Worm (Caenorhabditis elegans): ENCODE results near the gene dsl-3.
A peak's percentile ranks its signal among the peaks of the same experiment; 100 is the strongest.

dsl-3 gene

ce11 chrIV:1601357-1601756, 8.7 kb upstream of the dsl-3 start, which contains the start of gene set-23:
Gene set-23 (plus strand): TSS chrIV:1601657.
- TF ChIP-seq hlh-17 (GFP tag; optimal IDR thresholded peaks at IDR 0.05; ENCODE audit: borderline replicate concordance), result no peak
- no peak for TF ChIP-seq lin-15B (tag; optimal IDR thresholded peaks at IDR 0.05)
- no peak for TF ChIP-seq unc-130 (tag; optimal IDR thresholded peaks at IDR 0.05)
- no peak for TF ChIP-seq egl-27 (tag; optimal IDR thresholded peaks at IDR 0.05)
- no peak for TF ChIP-seq zag-1 (tag; optimal IDR thresholded peaks at IDR 0.05)
- TF ChIP-seq mef-2 (tag; optimal IDR thresholded peaks at IDR 0.05), result no peak
- TF ChIP-seq fkh-4 (tag; optimal IDR thresholded peaks at IDR 0.05; ENCODE audit: borderline replicate concordance), result no peak
- TF ChIP-seq snu-23 (GFP tag; optimal IDR thresholded peaks at IDR 0.05), result no peak
- no peak for TF ChIP-seq lin-13 (GFP tag; optimal IDR thresholded peaks at IDR 0.05)
- TF ChIP-seq nhr-47 (tag; optimal IDR thresholded peaks at IDR 0.05), result no peak

- no peak for TF ChIP-seq nhr-47 (tag; optimal IDR thresholded peaks at IDR 0.05)
Measured at ce11 chrIV:1602936-1603457, 7.1 kb upstream of the dsl-3 start.

ce11 chrIV:1605276-1605762, 4.8 kb upstream of the dsl-3 start, which contains the start of gene Y41D4B.11:
Gene Y41D4B.11 (plus strand): TSS chrIV:1605712.
- no peak for TF ChIP-seq unc-98 (GFP tag; IDR thresholded peaks at IDR 0.05)
- TF ChIP-seq F16B12.6 (tag; optimal IDR thresholded peaks at IDR 0.05), result no peak
- TF ChIP-seq tlp-1 (tag; optimal IDR thresholded peaks at IDR 0.05), result no peak
- TF ChIP-seq alr-1 (tag; optimal IDR thresholded peaks at IDR 0.05; ENCODE audit: borderline replicate concordance), result no peak
- TF ChIP-seq lin-13 (GFP tag; optimal IDR thresholded peaks at IDR 0.05), result no peak
- TF ChIP-seq grh-1 (GFP tag; IDR thresholded peaks at IDR 0.05), result no peak
- no peak for TF ChIP-seq sptf-1 (tag; optimal IDR thresholded peaks at IDR 0.05)
- TF ChIP-seq lir-3 (tag; optimal IDR thresholded peaks at IDR 0.05; ENCODE audit: poor library complexity), result no peak
- no peak for TF ChIP-seq nhr-76 (tag; optimal IDR thresholded peaks at IDR 0.05)
- no peak for TF ChIP-seq pqm-1 (tag; optimal IDR thresholded peaks at IDR 0.05)
- no peak for TF ChIP-seq lin-14 (GFP tag; optimal IDR thresholded peaks at IDR 0.05)
- no peak for TF ChIP-seq C04F5.9 (tag; optimal IDR thresholded peaks at IDR 0.05)
- TF ChIP-seq nhr-77 (tag; optimal IDR thresholded peaks at IDR 0.05), result no peak
- no peak for TF ChIP-seq mep-1 (tag; optimal IDR thresholded peaks at IDR 0.05)
- TF ChIP-seq Y116A8C.19 (tag; optimal IDR thresholded peaks at IDR 0.05; ENCODE audit: borderline replicate concordance), result no peak
- TF ChIP-seq fkh-8 (tag; optimal IDR thresholded peaks at IDR 0.05), result no peak
- no peak for TF ChIP-seq nhr-237 (tag; optimal IDR thresholded peaks at IDR 0.05)
- TF ChIP-seq unc-30 (tag; optimal IDR thresholded peaks at IDR 0.05), result no peak
- TF ChIP-seq mab-9 (GFP tag; IDR thresholded peaks at IDR 0.05), result no peak
- no peak for TF ChIP-seq zip-4 (GFP tag; optimal IDR thresholded peaks at IDR 0.05)

- TF ChIP-seq nhr-237 (tag; optimal IDR thresholded peaks at IDR 0.05) (no peak), lin-35 (GFP tag; optimal IDR thresholded peaks at IDR 0.05) (peak in 1 of 2 experiments; percentile 19), efl-1 (optimal IDR thresholded peaks at IDR 0.05) (no peak), efl-1 (GFP tag; optimal IDR thresholded peaks at IDR 0.05 in 1 of 2) (peak in 1 of 2 experiments; percentile 51), blmp-1 (tag; optimal IDR thresholded peaks at IDR 0.05) (peak; percentile 47)
Measured at ce11 chrIV:1613592-1613991, 3.5 kb downstream of the dsl-3 start, which contains the start of gene nhr-122. Gene nhr-122 (plus strand): TSS chrIV:1613892.

- no peak for TF ChIP-seq efl-1 (optimal IDR thresholded peaks at IDR 0.05)
- peak in 1 of 2 experiments; percentile 62 for TF ChIP-seq efl-1 (GFP tag; optimal IDR thresholded peaks at IDR 0.05 in 1 of 2)
- no peak for TF ChIP-seq elt-3 (tag; optimal IDR thresholded peaks at IDR 0.05)
- no peak for TF ChIP-seq rnt-1 (tag; optimal IDR thresholded peaks at IDR 0.05)
- no peak for TF ChIP-seq skn-1 (tag; optimal IDR thresholded peaks at IDR 0.05)
- TF ChIP-seq elt-2 (tag; optimal IDR thresholded peaks at IDR 0.05), result no peak
- no peak for TF ChIP-seq lin-15B (tag; optimal IDR thresholded peaks at IDR 0.05)
- TF ChIP-seq tbx-2 (tag; optimal IDR thresholded peaks at IDR 0.05), result no peak
- TF ChIP-seq egl-13 (tag; optimal IDR thresholded peaks at IDR 0.05), result no peak
- TF ChIP-seq jun-1 (tag; optimal IDR thresholded peaks at IDR 0.05), result no peak
- no peak for TF ChIP-seq vab-15 (tag; optimal IDR thresholded peaks at IDR 0.05)
- TF ChIP-seq ztf-11 (tag; optimal IDR thresholded peaks at IDR 0.05), result no peak
- TF ChIP-seq mab-9 (GFP tag; IDR thresholded peaks at IDR 0.05), result no peak
- TF ChIP-seq unc-30 (tag; optimal IDR thresholded peaks at IDR 0.05), result no peak
- no peak for TF ChIP-seq unc-130 (tag; optimal IDR thresholded peaks at IDR 0.05)
- TF ChIP-seq mep-1 (tag; optimal IDR thresholded peaks at IDR 0.05), result no peak
- TF ChIP-seq blmp-1 (tag; optimal IDR thresholded peaks at IDR 0.05), result peak; percentile 57
- TF ChIP-seq xbp-1 (tag; optimal IDR thresholded peaks at IDR 0.05), result no peak
Measured at ce11 chrIV:1619519-1620311, 9.6 kb downstream of the dsl-3 start, which contains the start of gene nhr-92. Gene nhr-92 (plus strand): TSS chrIV:1620094.

Measured in whole organism, L1 larva.